Worm (Caenorhabditis elegans) whole organism, L2 larva: ENCODE data around the gene Y71H2B.11.

Experiments
- ZK546.5 ChIP-seq: sonication (generic microtip); optimal IDR thresholded peaks from 2 replicates; lab custom pipeline; 2017; ENCODE audit warnings: missing biosample characterization, missing genetic modification characterization
- aly-2 ChIP-seq: fragments of 150-350 bp; optimal IDR thresholded peaks from 2 replicates; lab custom pipeline; 2014; ENCODE audit warnings: missing biosample characterization, missing genetic modification characterization
- ama-1 ChIP-seq: fragments of 150-350 bp; optimal IDR thresholded peaks from 2 replicates; lab custom pipeline; 2018; ENCODE audit warnings: inconsistent platforms
- fos-1 ChIP-seq: fragments of 150-350 bp; optimal IDR thresholded peaks from 2 replicates; lab custom pipeline; 2014; ENCODE audit warnings: missing biosample characterization, missing genetic modification characterization
- lin-11 ChIP-seq: fragments of 150-350 bp; sonication (generic microtip); optimal IDR thresholded peaks from 2 replicates; lab custom pipeline; 2014; ENCODE audit warnings: missing biosample characterization, missing genetic modification characterization, inconsistent platforms, mixed read lengths
- lin-39 ChIP-seq: fragments of 150-350 bp; optimal IDR thresholded peaks from 2 replicates; lab custom pipeline; 2014; ENCODE audit warnings: missing biosample characterization, missing genetic modification reagents, missing genetic modification characterization
- nhr-23 ChIP-seq: fragments of 150-350 bp; optimal IDR thresholded peaks from 2 replicates; lab custom pipeline; 2014; ENCODE audit warnings: missing biosample characterization, missing genetic modification reagents, missing genetic modification characterization
- nhr-237 ChIP-seq: fragments of 150-350 bp; optimal IDR thresholded peaks from 2 replicates; lab custom pipeline; 2014; ENCODE audit warnings: missing biosample characterization, missing genetic modification characterization
- nhr-77 ChIP-seq: fragments of 150-350 bp; optimal IDR thresholded peaks from 2 replicates; lab custom pipeline; 2014; ENCODE audit warnings: missing biosample characterization, missing genetic modification characterization
- unc-62 ChIP-seq: fragments of 150-350 bp; optimal IDR thresholded peaks from 2 replicates; lab custom pipeline; 2014; ENCODE audit warnings: missing biosample characterization, missing genetic modification reagents, missing genetic modification characterization
- ztf-11 ChIP-seq: sonication (generic microtip); optimal IDR thresholded peaks from 2 replicates; lab custom pipeline; 2017; ENCODE audit warnings: missing biosample characterization, missing genetic modification characterization

ce11 chrIII:2641659-2642058, 37.9 kb downstream of the Y71H2B.11 start:
- TF ChIP-seq ama-1 (lab: Kevin White, UChicago) (no peak), unc-62 (GFP tag; lab: Kevin White, UChicago) (no peak), nhr-23 (tag; lab: Kevin White, UChicago) (no peak), aly-2 (tag; lab: Kevin White, UChicago) (no peak), nhr-237 (no peak), lin-39 (no peak), nhr-77 (tag; lab: Kevin White, UChicago) (no peak), lin-11 (no peak), ZK546.5 (no peak), fos-1 (tag; lab: Kevin White, UChicago) (no peak), ztf-11 (tag; lab: Kevin White, UChicago) (no peak)
